Worm (Caenorhabditis elegans) whole organism, L4 larva: ENCODE results near the gene nlp-34.

Experiments used
- D1046.2 ChIP-seq: fragments of 200-800 bp; sonication (Bioruptor generic); IDR thresholded peaks from 2 replicates; pipeline ENCODE4 v1.3.6; 2022; ENCODE audit warnings: missing genetic modification characterization, missing compliant biosample characterization
- F37D6.2 ChIP-seq: sonication (generic microtip); optimal IDR thresholded peaks from 2 replicates; lab custom pipeline; 2016; ENCODE audit warnings: mild to moderate bottlenecking, missing genetic modification characterization, missing compliant biosample characterization
- F49E8.2 ChIP-seq: sonication (generic microtip); optimal IDR thresholded peaks from 2 replicates; lab custom pipeline; 2016; ENCODE audit warnings: missing compliant biosample characterization, mild to moderate bottlenecking, missing genetic modification characterization, borderline replicate concordance
- T20F7.1 ChIP-seq: fragments of 200-800 bp; sonication (Bioruptor generic); optimal IDR thresholded peaks from 2 replicates; lab custom pipeline; 2018; ENCODE audit warnings: mild to moderate bottlenecking, missing genetic modification characterization, missing compliant biosample characterization
- ZK337.2 ChIP-seq: fragments of 200-800 bp; sonication (Bioruptor generic); IDR thresholded peaks from 2 replicates; pipeline ENCODE4 v1.3.6; 2022; ENCODE audit warnings: missing genetic modification reagents, missing genetic modification characterization, missing compliant biosample characterization
- aha-1 ChIP-seq: fragments of 150-350 bp; peaks from one replicate; lab custom pipeline; 2014; ENCODE audit warnings: missing biosample characterization, missing genetic modification characterization
- ama-1 ChIP-seq: fragments of 150-350 bp; optimal IDR thresholded peaks from 2 replicates; lab custom pipeline; 2014; ENCODE audit warnings: inconsistent platforms, mixed read lengths
- arid-1 ChIP-seq: fragments of 200-800 bp; sonication (Bioruptor generic); conservative IDR thresholded peaks from 2 replicates; pipeline ENCODE4 v1.3.6; 2022; ENCODE audit warnings: missing genetic modification reagents, missing genetic modification characterization, missing compliant biosample characterization
- attf-4 ChIP-seq: sonication (generic microtip); optimal IDR thresholded peaks from 3 replicates; lab custom pipeline; 2017; ENCODE audit warnings: missing biosample characterization, missing genetic modification characterization
- ceh-32 ChIP-seq: sonication (generic microtip); optimal IDR thresholded peaks from 2 replicates; lab custom pipeline; 2016; ENCODE audit warnings: mild to moderate bottlenecking, missing genetic modification characterization, missing compliant biosample characterization; ENCODE audit not compliant: poor library complexity
- ceh-44 ChIP-seq: fragments of 200-800 bp; sonication (Bioruptor generic); IDR thresholded peaks from 2 replicates; pipeline ENCODE4 v1.3.6; 2022; ENCODE audit warnings: missing genetic modification reagents, missing genetic modification characterization, missing compliant biosample characterization
- daf-12 ChIP-seq: fragments of 150-350 bp; optimal IDR thresholded peaks from 2 replicates; lab custom pipeline; 2014; ENCODE audit warnings: missing biosample characterization, missing genetic modification reagents, missing genetic modification characterization
- daf-16 ChIP-seq, 3 experiments: sonication (generic microtip); optimal IDR thresholded peaks; 2 replicates each; lab custom pipeline; 2016 to 2017; ENCODE audit warnings: missing genetic modification characterization in 3 of 3, missing genetic modification reagents in 3 of 3, mild to moderate bottlenecking in 2 of 3, missing compliant biosample characterization in 2 of 3, missing biosample characterization in 1 of 3, moderate library complexity in 1 of 3
- dmd-6 ChIP-seq: fragments of 200-800 bp; sonication (Bioruptor generic); IDR thresholded peaks from 2 replicates; pipeline ENCODE4 v1.3.6; 2022; ENCODE audit warnings: missing genetic modification reagents, missing genetic modification characterization, missing compliant biosample characterization
- dmd-9 ChIP-seq: fragments of 200-800 bp; sonication (Bioruptor generic); IDR thresholded peaks from 2 replicates; pipeline ENCODE4 v1.3.6; 2022; ENCODE audit warnings: missing genetic modification reagents, missing genetic modification characterization, missing compliant biosample characterization
- duxl-1 ChIP-seq: sonication (generic microtip); optimal IDR thresholded peaks from 2 replicates; lab custom pipeline; 2016; ENCODE audit warnings: mild to moderate bottlenecking, missing genetic modification characterization, moderate library complexity, missing compliant biosample characterization; ENCODE audit not compliant: poor library complexity
- egl-43 ChIP-seq: fragments of 200-800 bp; sonication (Bioruptor generic); IDR thresholded peaks from 2 replicates; pipeline ENCODE4 v1.3.6; 2022; ENCODE audit warnings: missing genetic modification reagents, missing genetic modification characterization, missing compliant biosample characterization
- hlh-30 ChIP-seq: sonication (generic microtip); optimal IDR thresholded peaks from 2 replicates; lab custom pipeline; 2017; ENCODE audit warnings: antibody characterized with exemption, mild to moderate bottlenecking, missing genetic modification characterization, missing compliant biosample characterization; ENCODE audit not compliant: insufficient read depth
- hmg-1.1 ChIP-seq: fragments of 200-800 bp; sonication (Bioruptor generic); IDR thresholded peaks from 2 replicates; pipeline ENCODE4 v1.3.6; 2022; ENCODE audit warnings: missing genetic modification reagents, missing genetic modification characterization, missing compliant biosample characterization
- lim-7 ChIP-seq: fragments of 200-800 bp; sonication (Bioruptor generic); IDR thresholded peaks from 2 replicates; pipeline ENCODE4 v1.3.6; 2022; ENCODE audit warnings: missing genetic modification characterization, missing compliant biosample characterization
- lin-1 ChIP-seq: fragments of 200-800 bp; sonication (Bioruptor generic); IDR thresholded peaks from 2 replicates; pipeline ENCODE4 v1.3.6; 2022; ENCODE audit warnings: missing genetic modification reagents, missing genetic modification characterization, missing compliant biosample characterization
- lin-38 ChIP-seq: fragments of 200-800 bp; sonication (Bioruptor generic); IDR thresholded peaks from 2 replicates; pipeline ENCODE4 v1.3.6; 2022; ENCODE audit warnings: missing genetic modification reagents, missing genetic modification characterization, missing compliant biosample characterization
- lsy-2 ChIP-seq, 2 experiments: fragments of 150-350 bp in 1 of 2; sonication (generic microtip) in 1 of 2; optimal IDR thresholded peaks; 2 replicates each; lab custom pipeline; 2014 to 2017; ENCODE audit warnings: missing biosample characterization in 2 of 2, missing genetic modification characterization in 2 of 2
- madf-9 ChIP-seq: fragments of 200-800 bp; sonication (Bioruptor generic); conservative IDR thresholded peaks from 2 replicates; pipeline ENCODE4 v1.3.6; 2022; ENCODE audit warnings: missing genetic modification reagents, missing genetic modification characterization, missing compliant biosample characterization
- mdl-1 ChIP-seq, 2 experiments: fragments of 150-350 bp in 1 of 2; sonication (generic microtip) in 1 of 2; optimal IDR thresholded peaks; 2 replicates each; lab custom pipeline; 2014 to 2017; ENCODE audit warnings: missing biosample characterization in 2 of 2, missing genetic modification characterization in 2 of 2
- nhr-10 ChIP-seq: fragments of 150-350 bp; optimal IDR thresholded peaks from 2 replicates; lab custom pipeline; 2014; ENCODE audit warnings: missing biosample characterization, missing genetic modification characterization
- nhr-102 ChIP-seq: sonication (generic microtip); optimal IDR thresholded peaks from 2 replicates; lab custom pipeline; 2016; ENCODE audit warnings: mild to moderate bottlenecking, missing genetic modification characterization, moderate library complexity, missing compliant biosample characterization
- nhr-28 ChIP-seq: fragments of 150-350 bp; optimal IDR thresholded peaks from 2 replicates; lab custom pipeline; 2014; ENCODE audit warnings: missing biosample characterization, missing genetic modification characterization
- nhr-76 ChIP-seq: fragments of 150-350 bp; optimal IDR thresholded peaks from 2 replicates; lab custom pipeline; 2014; ENCODE audit warnings: missing biosample characterization, missing genetic modification characterization
- pqm-1 ChIP-seq: sonication (generic microtip); optimal IDR thresholded peaks from 2 replicates; lab custom pipeline; 2017; ENCODE audit warnings: missing biosample characterization, missing genetic modification characterization
- rbr-2 ChIP-seq: sonication (generic microtip); optimal IDR thresholded peaks from 2 replicates; lab custom pipeline; 2016; ENCODE audit warnings: missing genotype, missing genetic modification characterization, missing compliant biosample characterization
- sdz-12 ChIP-seq: fragments of 200-800 bp; sonication (Bioruptor generic); optimal IDR thresholded peaks from 2 replicates; lab custom pipeline; 2018; ENCODE audit warnings: mild to moderate bottlenecking, missing genetic modification characterization, missing compliant biosample characterization
- set-16 ChIP-seq: fragments of 200-800 bp; sonication (Bioruptor generic); IDR thresholded peaks from 2 replicates; pipeline ENCODE4 v1.3.6; 2022; ENCODE audit warnings: missing genetic modification reagents, missing genetic modification characterization, missing compliant biosample characterization
- snpc-1.2 ChIP-seq: fragments of 200-800 bp; sonication (Bioruptor generic); IDR thresholded peaks from 2 replicates; pipeline ENCODE4 v1.3.6; 2022; ENCODE audit warnings: missing genetic modification reagents, missing genetic modification characterization, missing compliant biosample characterization
- tag-97 ChIP-seq: fragments of 200-800 bp; sonication (Bioruptor generic); IDR thresholded peaks from 2 replicates; pipeline ENCODE4 v1.3.6; 2022; ENCODE audit warnings: missing genetic modification characterization, missing compliant biosample characterization
- tra-1 ChIP-seq: fragments of 200-800 bp; sonication (Bioruptor generic); IDR thresholded peaks from 2 replicates; pipeline ENCODE4 v1.3.6; 2022; ENCODE audit warnings: missing genetic modification reagents, missing genetic modification characterization, missing compliant biosample characterization
- unc-62 ChIP-seq, 3 experiments: fragments of 150-350 bp in 1 of 3; sonication (generic microtip); optimal IDR thresholded peaks in 2 of 3; peaks in 1 of 3; 1 replicate in 1 of 3; 2 replicates in 2 of 3; lab custom pipeline; 2014 to 2017; ENCODE audit warnings: missing biosample characterization in 3 of 3, missing genetic modification characterization in 3 of 3, missing genetic modification reagents in 3 of 3, missing genotype in 1 of 3
- vab-7 ChIP-seq: fragments of 200-800 bp; sonication (Bioruptor generic); IDR thresholded peaks from 2 replicates; pipeline ENCODE4 v1.3.6; 2022; ENCODE audit warnings: missing genetic modification reagents, missing genetic modification characterization, missing compliant biosample characterization
- zfp-2 ChIP-seq: sonication (generic microtip); optimal IDR thresholded peaks from 2 replicates; lab custom pipeline; 2016; ENCODE audit warnings: mild to moderate bottlenecking, missing genetic modification characterization, missing compliant biosample characterization
- zfp-3 ChIP-seq: fragments of 200-800 bp; sonication (Bioruptor generic); conservative IDR thresholded peaks from 2 replicates; pipeline ENCODE4 v1.3.6; 2022; ENCODE audit warnings: missing genetic modification reagents, missing genetic modification characterization, missing compliant biosample characterization
- zip-2 ChIP-seq: fragments of 150-350 bp; optimal IDR thresholded peaks from 2 replicates; lab custom pipeline; 2014; ENCODE audit warnings: missing biosample characterization, missing genetic modification characterization

nlp-34 gene

DNA sequence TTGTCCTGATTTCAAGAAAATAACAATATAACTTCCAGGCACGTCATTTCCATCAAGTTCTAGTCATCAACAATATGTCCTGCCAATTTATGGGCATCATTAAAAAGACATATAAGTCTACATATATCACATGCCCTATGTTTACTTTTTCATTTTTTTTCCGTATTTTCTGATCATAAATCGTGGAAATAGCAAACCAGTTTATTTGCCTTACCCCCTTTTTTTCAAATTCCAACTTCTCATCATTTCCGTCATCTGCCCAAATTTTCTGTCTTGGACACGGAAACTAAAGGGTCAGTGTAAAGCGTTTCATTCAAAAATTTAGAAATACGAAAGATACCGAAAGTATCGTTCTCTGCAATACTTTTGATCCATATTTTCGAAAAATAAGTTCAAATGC is 13.4 kb upstream of the nlp-34 start:
- TF ChIP-seq T20F7.1 (GFP tag; lab: Kevin White, UChicago) (peak; percentile 1), lin-1 (GFP tag; lab: Robert Waterston, UW) (no peak), aha-1 (tag; lab: Kevin White, UChicago) (peak; percentile 63), daf-12 (no peak), sdz-12 (GFP tag; lab: Kevin White, UChicago) (no peak)

DNA sequence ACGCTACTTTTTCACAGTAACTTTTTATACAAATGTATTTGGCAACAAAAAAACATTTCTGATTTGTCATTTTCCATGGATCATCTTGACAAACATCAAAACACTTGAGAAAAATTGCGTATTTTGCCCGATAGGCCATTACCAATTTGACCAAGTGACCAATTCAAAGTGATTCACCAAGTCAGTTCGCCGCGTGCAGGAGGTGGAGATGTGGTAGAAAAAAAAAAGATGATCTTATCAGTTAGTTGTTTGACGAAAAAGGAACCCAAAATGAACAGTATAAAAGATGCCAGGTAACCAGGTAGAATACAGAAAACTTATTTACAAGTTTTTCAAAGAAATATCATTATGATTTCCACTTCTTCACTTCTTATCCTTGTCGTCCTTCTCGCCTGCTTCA is 10.1 kb upstream of the nlp-34 start, which contains the start of gene nlp-27:
nlp-27 (plus strand) TSS at position 309 of the 400 bp plus-strand sequence.
- TF ChIP-seq zip-2 (tag; lab: Kevin White, UChicago) = no peak
- TF ChIP-seq ama-1 (lab: Kevin White, UChicago) = peak; percentile 43
- peak; percentile 9 for TF ChIP-seq nhr-28 (tag; lab: Kevin White, UChicago)
- TF ChIP-seq set-16 (GFP tag; lab: Robert Waterston, UW) = no peak
- TF ChIP-seq ceh-32 = no peak
- TF ChIP-seq arid-1 (GFP tag; lab: Robert Waterston, UW) = no peak
- TF ChIP-seq dmd-9 (GFP tag; lab: Robert Waterston, UW) = no peak
- no peak for TF ChIP-seq daf-16 (GFP tag; optimal IDR thresholded peaks at IDR 0.05; lab: Kevin White, UChicago)
- no peak for TF ChIP-seq daf-16 (tag; optimal IDR thresholded peaks at IDR 0.05; lab: Kevin White, UChicago)
- TF ChIP-seq tra-1 = no peak
- TF ChIP-seq ZK337.2 (GFP tag; lab: Robert Waterston, UW) = no peak
- no peak for TF ChIP-seq hmg-1.1
- no peak for TF ChIP-seq F37D6.2 (tag; lab: Kevin White, UChicago)
- TF ChIP-seq egl-43 (GFP tag; lab: Robert Waterston, UW) = no peak
- TF ChIP-seq lin-1 (GFP tag; lab: Robert Waterston, UW) = no peak
- no peak for TF ChIP-seq snpc-1.2
- TF ChIP-seq duxl-1 (tag; lab: Kevin White, UChicago) = no peak
- no peak for TF ChIP-seq zfp-2
- TF ChIP-seq unc-62 (GFP tag; optimal IDR thresholded peaks at IDR 0.05 in 1 of 2; lab: Kevin White, UChicago) = peak in 1 of 2 experiments; percentile 63
- no peak for TF ChIP-seq unc-62 (tag; optimal IDR thresholded peaks at IDR 0.05; lab: Kevin White, UChicago)
- TF ChIP-seq pqm-1 (tag; lab: Kevin White, UChicago) = no peak
- no peak for TF ChIP-seq D1046.2 (GFP tag; lab: Robert Waterston, UW)
- no peak for TF ChIP-seq attf-4 (tag; lab: Kevin White, UChicago)
- TF ChIP-seq ceh-44 = no peak
- TF ChIP-seq lin-38 = no peak
- TF ChIP-seq dmd-6 (GFP tag; lab: Robert Waterston, UW) = no peak
- TF ChIP-seq vab-7 (GFP tag; lab: Robert Waterston, UW) = no peak
- no peak for TF ChIP-seq nhr-10 (tag; lab: Kevin White, UChicago)
- no peak for TF ChIP-seq nhr-102 (tag; lab: Kevin White, UChicago)
- no peak for TF ChIP-seq daf-12
- no peak for TF ChIP-seq nhr-76 (tag; lab: Kevin White, UChicago)
- TF ChIP-seq tag-97 (GFP tag; lab: Robert Waterston, UW) = no peak
- TF ChIP-seq lsy-2 (tag; optimal IDR thresholded peaks at IDR 0.05; lab: Kevin White, UChicago) = no peak
- TF ChIP-seq F49E8.2 (tag; lab: Kevin White, UChicago) = no peak
- TF ChIP-seq mdl-1 (tag; optimal IDR thresholded peaks at IDR 0.05; lab: Kevin White, UChicago) = peak in 1 of 2 experiments; percentile 24
- no peak for TF ChIP-seq madf-9 (GFP tag; lab: Robert Waterston, UW)
- TF ChIP-seq lim-7 (GFP tag; lab: Robert Waterston, UW) = no peak
- no peak for TF ChIP-seq zfp-3
- TF ChIP-seq hlh-30 (tag; lab: Kevin White, UChicago) = peak; percentile 32
- TF ChIP-seq rbr-2 = no peak
- TF ChIP-seq, all 104 proteins: peak for 5
